Worm (Caenorhabditis elegans): ENCODE measurements around the gene ZK154.4.

- TF ChIP-seq nhr-25 (tag; optimal IDR thresholded peaks at IDR 0.05; ENCODE audit: borderline replicate concordance, insufficient read depth) = peak; percentile 95
- peak; percentile 91 for TF ChIP-seq pha-4 (GFP tag; IDR thresholded peaks at IDR 0.05)
- TF ChIP-seq pha-4 (tag; optimal IDR thresholded peaks at IDR 0.05) = peak; percentile 83
- TF ChIP-seq nhr-48 (tag; optimal IDR thresholded peaks at IDR 0.05) = peak; percentile 84
- peak in 1 of 2 experiments; percentile 100 for TF ChIP-seq unc-62 (GFP tag; optimal IDR thresholded peaks at IDR 0.05 in 1 of 2)
- TF ChIP-seq unc-62 (tag; optimal IDR thresholded peaks at IDR 0.05) = no peak
- TF ChIP-seq F44E2.7 (GFP tag; IDR thresholded peaks at IDR 0.05) = no peak
- TF ChIP-seq pqm-1 (tag; optimal IDR thresholded peaks at IDR 0.05) = peak; percentile 10
- TF ChIP-seq ama-1 (optimal IDR thresholded peaks at IDR 0.05) = no peak
- peak; percentile 96 for TF ChIP-seq hmg-1.1 (GFP tag; IDR thresholded peaks at IDR 0.05)
- no peak for TF ChIP-seq F26F4.8 (GFP tag; conservative IDR thresholded peaks at IDR 0.05)
Observed at ce11 chrX:7823108-7823704, 41.0 kb upstream of the ZK154.4 start, which contains the start of gene eef-1A.2.

Data from whole organism, L4 larva.